Worm (Caenorhabditis elegans) whole organism, L3 larva: Measurements from ENCODE around the gene cdf-1.

ENCODE experiments used
- R02D3.7 ChIP-seq: fragments of 150-350 bp; optimal IDR thresholded peaks from 2 replicates; lab custom pipeline; 2014; ENCODE audit warnings: missing biosample characterization, missing genetic modification characterization
- ZK546.5 ChIP-seq: sonication (generic microtip); optimal IDR thresholded peaks from 2 replicates; lab custom pipeline; 2017; ENCODE audit warnings: missing biosample characterization, missing genetic modification characterization
- aly-2 ChIP-seq: fragments of 150-350 bp; optimal IDR thresholded peaks from 2 replicates; lab custom pipeline; 2014; ENCODE audit warnings: missing biosample characterization, missing genetic modification characterization
- ama-1 ChIP-seq: fragments of 150-350 bp; optimal IDR thresholded peaks from 2 replicates; lab custom pipeline; 2018
- ceh-16 ChIP-seq: sonication (generic microtip); optimal IDR thresholded peaks from 2 replicates; lab custom pipeline; 2017; ENCODE audit warnings: missing biosample characterization, missing genetic modification characterization
- ceh-82 ChIP-seq: fragments of 150-350 bp; optimal IDR thresholded peaks from 2 replicates; lab custom pipeline; 2014; ENCODE audit warnings: missing biosample characterization, missing genetic modification characterization
- ceh-9 ChIP-seq: sonication (generic microtip); optimal IDR thresholded peaks from 2 replicates; lab custom pipeline; 2018; ENCODE audit warnings: missing biosample characterization, missing genetic modification characterization
- daf-12 ChIP-seq: fragments of 150-350 bp; optimal IDR thresholded peaks from 2 replicates; lab custom pipeline; 2014; ENCODE audit warnings: missing biosample characterization, missing genetic modification reagents, missing genetic modification characterization
- egl-27 ChIP-seq: sonication (generic microtip); optimal IDR thresholded peaks from 4 replicates; lab custom pipeline; 2017; ENCODE audit warnings: missing biosample characterization, missing genetic modification reagents, missing genetic modification characterization
- egl-5 ChIP-seq: fragments of 150-350 bp; optimal IDR thresholded peaks from 2 replicates; lab custom pipeline; 2017; ENCODE audit warnings: missing biosample characterization, missing genetic modification reagents, missing genetic modification characterization, inconsistent platforms
- elt-1 ChIP-seq: fragments of 150-350 bp; optimal IDR thresholded peaks from 2 replicates; lab custom pipeline; 2014; ENCODE audit warnings: missing biosample characterization, missing genetic modification characterization
- elt-2 ChIP-seq: sonication (generic microtip); optimal IDR thresholded peaks from 2 replicates; lab custom pipeline; 2016; ENCODE audit warnings: missing genetic modification reagents, mild to moderate bottlenecking, missing genetic modification characterization, missing compliant biosample characterization
- eor-1 ChIP-seq, 2 experiments: fragments of 150-350 bp; optimal IDR thresholded peaks; 2 replicates each; lab custom pipeline; 2014 to 2018; ENCODE audit warnings: missing biosample characterization in 2 of 2, missing genetic modification characterization in 2 of 2
- fkh-10 ChIP-seq: sonication (generic microtip); optimal IDR thresholded peaks from 2 replicates; lab custom pipeline; 2017; ENCODE audit warnings: missing biosample characterization, missing genetic modification reagents, missing genetic modification characterization
- fkh-2 ChIP-seq: fragments of 150-350 bp; optimal IDR thresholded peaks from 2 replicates; lab custom pipeline; 2014; ENCODE audit warnings: missing biosample characterization, missing genetic modification reagents, missing genetic modification characterization
- hmg-11 ChIP-seq: sonication (generic microtip); optimal IDR thresholded peaks from 2 replicates; lab custom pipeline; 2016; ENCODE audit warnings: missing genetic modification characterization, missing compliant biosample characterization
- lin-39 ChIP-seq: fragments of 150-350 bp; optimal IDR thresholded peaks from 2 replicates; lab custom pipeline; 2018; ENCODE audit warnings: missing biosample characterization, missing genetic modification reagents, missing genetic modification characterization
- lsy-12 ChIP-seq: sonication (generic microtip); optimal IDR thresholded peaks from 2 replicates; lab custom pipeline; 2016; ENCODE audit warnings: mild to moderate bottlenecking, missing genetic modification characterization, missing compliant biosample characterization
- mdl-1 ChIP-seq: fragments of 150-350 bp; optimal IDR thresholded peaks from 2 replicates; lab custom pipeline; 2014; ENCODE audit warnings: missing biosample characterization, missing genetic modification characterization
- mml-1 ChIP-seq: fragments of 150-350 bp; sonication (generic microtip); optimal IDR thresholded peaks from 3 replicates; lab custom pipeline; 2014; ENCODE audit warnings: missing biosample characterization, missing genetic modification characterization
- nfya-1 ChIP-seq: sonication (generic microtip); optimal IDR thresholded peaks from 2 replicates; lab custom pipeline; 2017; ENCODE audit warnings: missing genetic modification characterization, mild to moderate bottlenecking, missing compliant biosample characterization, antibody characterized with exemption, moderate library complexity; ENCODE audit not compliant: insufficient read depth
- nhr-11 ChIP-seq: fragments of 150-350 bp; optimal IDR thresholded peaks from 2 replicates; lab custom pipeline; 2014; ENCODE audit warnings: missing biosample characterization, missing genetic modification characterization
- nhr-12 ChIP-seq: fragments of 150-350 bp; optimal IDR thresholded peaks from 2 replicates; lab custom pipeline; 2014; ENCODE audit warnings: missing biosample characterization, missing genetic modification characterization
- nhr-25 ChIP-seq: sonication (generic microtip); optimal IDR thresholded peaks from 2 replicates; lab custom pipeline; 2017; ENCODE audit warnings: missing biosample characterization, missing genetic modification characterization
- nhr-28 ChIP-seq: fragments of 150-350 bp; optimal IDR thresholded peaks from 2 replicates; lab custom pipeline; 2014; ENCODE audit warnings: missing biosample characterization, missing genetic modification characterization
- nhr-43 ChIP-seq: sonication (generic microtip); optimal IDR thresholded peaks from 2 replicates; lab custom pipeline; 2016; ENCODE audit warnings: mild to moderate bottlenecking, missing genetic modification characterization, missing compliant biosample characterization; ENCODE audit not compliant: poor library complexity, severe bottlenecking
- nhr-67 ChIP-seq: fragments of 150-350 bp; optimal IDR thresholded peaks from 2 replicates; lab custom pipeline; 2014; ENCODE audit warnings: missing biosample characterization, missing genetic modification characterization
- nhr-76 ChIP-seq: fragments of 150-350 bp; sonication (generic microtip); optimal IDR thresholded peaks from 5 replicates; lab custom pipeline; 2014; ENCODE audit warnings: missing biosample characterization, missing genetic modification characterization
- nhr-77 ChIP-seq: fragments of 150-350 bp; optimal IDR thresholded peaks from 2 replicates; lab custom pipeline; 2014; ENCODE audit warnings: missing biosample characterization, missing genetic modification characterization
- pha-4 ChIP-seq: fragments of 150-350 bp; optimal IDR thresholded peaks from 2 replicates; lab custom pipeline; 2014; ENCODE audit warnings: missing biosample characterization, missing genetic modification reagents, missing genetic modification characterization
- pqm-1 ChIP-seq: fragments of 150-350 bp; optimal IDR thresholded peaks from 2 replicates; lab custom pipeline; 2017; ENCODE audit warnings: missing biosample characterization, missing genetic modification characterization, inconsistent platforms
- skn-1 ChIP-seq: fragments of 150-350 bp; optimal IDR thresholded peaks from 2 replicates; lab custom pipeline; 2014; ENCODE audit warnings: missing biosample characterization, missing genetic modification characterization
- snpc-4 ChIP-seq: fragments of 150-350 bp; optimal IDR thresholded peaks from 2 replicates; lab custom pipeline; 2014; ENCODE audit warnings: missing biosample characterization, missing genetic modification characterization
- tbx-2 ChIP-seq: sonication (generic microtip); optimal IDR thresholded peaks from 2 replicates; lab custom pipeline; 2016; ENCODE audit warnings: mild to moderate bottlenecking, missing genetic modification characterization, missing compliant biosample characterization
- unc-39 ChIP-seq: sonication (generic microtip); optimal IDR thresholded peaks from 4 replicates; lab custom pipeline; 2017; ENCODE audit warnings: missing biosample characterization, missing genetic modification characterization
- unc-62 ChIP-seq: fragments of 150-350 bp; sonication (generic microtip); optimal IDR thresholded peaks from 4 replicates; lab custom pipeline; 2014; ENCODE audit warnings: missing biosample characterization, missing genetic modification reagents, missing genetic modification characterization
- ztf-11 ChIP-seq: fragments of 150-350 bp; optimal IDR thresholded peaks from 2 replicates; lab custom pipeline; 2014; ENCODE audit warnings: missing biosample characterization, missing genetic modification characterization
- ztf-4 ChIP-seq: fragments of 150-350 bp; optimal IDR thresholded peaks from 2 replicates; lab custom pipeline; 2014; ENCODE audit warnings: missing biosample characterization, missing genetic modification characterization

Gene cdf-1

DNA sequence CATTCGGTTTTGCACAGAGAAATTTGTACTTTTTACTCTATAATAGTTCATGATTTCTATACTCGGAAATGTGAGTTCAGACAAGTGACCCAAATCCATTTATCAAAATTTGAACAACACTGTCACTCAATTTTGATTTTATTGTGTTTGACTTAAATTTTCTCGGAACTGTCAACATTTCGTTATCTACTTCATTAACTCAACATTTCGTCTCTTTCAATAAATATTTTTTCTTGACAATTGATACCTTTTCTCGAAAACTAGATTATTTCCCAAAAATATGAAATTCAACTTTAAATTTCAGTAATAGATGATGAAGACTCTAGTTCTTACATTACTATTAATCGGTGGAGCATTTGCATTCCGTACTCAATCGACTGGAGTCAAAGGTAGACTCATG, 5.7 kb upstream of the cdf-1 start, which contains the start of gene ttr-36:
TSS of gene ttr-36 (plus strand) at position 301 of the 400 bp plus-strand sequence.
- TF ChIP-seq mml-1 (tag; lab: Kevin White, UChicago) (no peak), ceh-9 (tag; lab: Kevin White, UChicago) (no peak), nhr-12 (tag; lab: Kevin White, UChicago) (no peak), ceh-16 (tag; lab: Kevin White, UChicago) (no peak), mdl-1 (tag; lab: Kevin White, UChicago) (no peak), nhr-11 (tag; lab: Kevin White, UChicago) (no peak), lsy-12 (tag; lab: Kevin White, UChicago) (no peak), pqm-1 (tag; lab: Kevin White, UChicago) (no peak), R02D3.7 (no peak), nfya-1 (tag; lab: Kevin White, UChicago) (no peak), fkh-2 (no peak), nhr-28 (tag; lab: Kevin White, UChicago) (no peak), lin-39 (tag; lab: Kevin White, UChicago) (no peak), ztf-4 (tag; lab: Kevin White, UChicago) (no peak), egl-27 (no peak), nhr-76 (tag; lab: Kevin White, UChicago) (no peak), snpc-4 (tag; lab: Kevin White, UChicago) (no peak), ZK546.5 (no peak)

DNA sequence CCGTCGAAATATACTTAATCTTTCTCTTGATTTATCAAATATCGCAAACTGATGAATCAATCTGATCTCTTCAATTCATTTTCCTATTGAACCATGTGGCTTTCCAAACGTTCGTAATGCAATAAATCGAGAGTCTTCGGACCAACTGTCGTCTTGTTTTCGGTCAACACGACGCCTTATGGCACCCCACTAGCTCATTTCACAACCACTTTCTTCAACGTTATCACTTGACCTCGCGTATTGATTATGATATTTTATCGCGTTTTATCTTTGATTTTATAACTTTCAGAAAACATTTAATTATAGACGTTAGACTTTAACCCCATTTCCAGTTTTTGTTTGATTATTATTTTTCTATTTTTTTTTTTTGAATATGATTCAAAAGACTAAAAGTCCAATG, 4.9 kb upstream of the cdf-1 start:
- TF ChIP-seq egl-5 (tag; lab: Kevin White, UChicago) (peak; percentile 49), ceh-82 (tag; lab: Kevin White, UChicago) (no peak), pqm-1 (tag; lab: Kevin White, UChicago) (peak; percentile 27), nhr-28 (tag; lab: Kevin White, UChicago) (no peak), elt-1 (tag; lab: Kevin White, UChicago) (no peak), elt-2 (tag; lab: Kevin White, UChicago) (peak; percentile 59), ama-1 (lab: Kevin White, UChicago) (no peak), nhr-77 (no peak), hmg-11 (tag; lab: Kevin White, UChicago) (no peak), unc-39 (tag; lab: Kevin White, UChicago) (no peak)

DNA sequence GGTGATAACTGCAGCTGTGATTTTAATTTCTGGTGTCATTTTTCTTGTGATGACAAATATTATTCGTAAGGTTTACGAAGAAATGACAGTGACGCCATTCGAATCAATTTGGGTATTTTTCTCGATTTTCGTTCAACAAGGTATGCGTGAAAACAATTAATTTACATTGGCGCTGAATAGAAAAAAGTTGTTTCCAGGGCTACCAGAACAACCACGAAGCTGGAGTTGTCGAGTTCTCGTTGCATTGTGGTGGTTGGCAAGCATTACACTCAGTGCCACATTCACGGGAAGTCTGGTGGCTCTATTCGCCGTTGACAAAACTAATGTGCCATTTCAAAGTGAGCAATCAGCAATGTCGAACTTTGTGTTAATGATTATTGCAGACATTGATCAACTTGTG, 2.8 kb upstream of the cdf-1 start:
- TF ChIP-seq nhr-25, result no peak
- TF ChIP-seq egl-5 (tag; lab: Kevin White, UChicago), result peak; percentile 29

DNA sequence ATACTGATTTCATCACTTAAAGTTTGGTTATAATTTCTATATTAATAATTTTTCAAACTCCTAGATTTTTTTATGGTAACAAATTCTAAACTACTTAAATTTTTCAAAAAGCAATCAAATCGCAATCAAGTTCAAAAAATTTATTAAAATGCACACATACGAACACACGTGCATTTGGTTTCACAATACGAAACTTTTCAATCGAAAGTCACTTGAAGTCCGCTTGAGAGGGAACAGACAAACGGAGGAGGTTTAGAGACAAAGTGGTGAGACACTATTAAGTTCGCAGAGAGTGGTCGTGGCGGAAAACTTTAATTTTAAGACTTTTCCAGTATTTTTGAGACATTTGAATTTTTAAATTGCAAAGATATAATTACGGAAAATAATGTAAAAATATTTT, 719 bp upstream of the cdf-1 start, which contains the start of gene glr-8:
TSS of gene glr-8 (plus strand) at position 319 of the 400 bp plus-strand sequence.
- TF ChIP-seq skn-1 (no peak), nhr-12 (tag; lab: Kevin White, UChicago) (no peak), elt-1 (tag; lab: Kevin White, UChicago) (no peak), ztf-11 (no peak), nhr-43 (tag; lab: Kevin White, UChicago) (no peak), egl-27 (no peak), unc-39 (tag; lab: Kevin White, UChicago) (no peak), snpc-4 (tag; lab: Kevin White, UChicago) (no peak), pha-4 (tag; lab: Kevin White, UChicago) (no peak), tbx-2 (no peak), fkh-10 (GFP tag; lab: Kevin White, UChicago) (no peak)

DNA sequence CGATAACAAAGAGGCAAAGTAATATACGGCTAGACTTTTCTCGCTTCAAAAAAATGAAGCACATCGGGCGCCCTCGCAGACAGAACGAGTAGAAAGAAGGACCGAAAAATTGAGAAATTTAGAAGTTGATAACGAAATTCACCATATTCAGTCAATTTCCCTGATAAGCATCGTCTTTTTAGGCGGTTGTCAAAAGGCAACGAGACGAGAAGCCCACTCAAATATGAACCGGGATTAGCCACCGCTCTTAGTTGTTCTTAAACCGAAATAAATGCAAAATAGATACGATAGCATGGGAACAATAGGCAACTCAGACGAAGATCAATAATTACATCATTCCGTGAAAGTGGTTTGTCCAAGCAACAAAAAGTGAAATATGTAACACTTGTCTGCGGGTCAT, 1.8 kb downstream of the cdf-1 start:
- TF ChIP-seq pqm-1 (tag; lab: Kevin White, UChicago) (peak; percentile 4), elt-2 (tag; lab: Kevin White, UChicago) (peak; percentile 64), egl-27 (no peak)
- TF ChIP-seq, all 47 proteins: peak for 2

DNA sequence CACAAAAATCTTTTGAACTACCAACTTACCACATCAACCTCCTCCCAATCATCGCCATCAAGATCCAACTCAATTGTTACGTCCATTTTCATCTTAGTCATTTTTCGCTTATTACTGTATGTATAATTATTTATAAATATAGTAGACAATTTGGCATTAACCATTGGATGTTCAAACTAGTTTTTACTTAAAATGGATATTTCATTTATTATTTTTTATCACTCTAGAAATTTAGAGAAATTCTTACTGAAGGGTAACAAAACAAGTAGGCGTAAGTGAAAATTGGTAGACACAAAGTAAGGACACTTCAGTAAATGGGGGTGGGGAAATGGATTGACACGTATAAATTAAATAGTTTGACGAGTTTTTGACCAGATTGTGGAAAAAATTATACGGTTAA, 5.2 kb downstream of the cdf-1 start, which contains the start of gene actl-1:
TSS of gene actl-1 (minus strand) at position 101 of the 400 bp plus-strand sequence.
- TF ChIP-seq nhr-11 (tag; lab: Kevin White, UChicago), result no peak
- TF ChIP-seq nhr-67, result no peak
- TF ChIP-seq ceh-9 (tag; lab: Kevin White, UChicago), result no peak
- TF ChIP-seq nhr-25, result no peak
- TF ChIP-seq ceh-16 (tag; lab: Kevin White, UChicago), result no peak
- no peak for TF ChIP-seq lin-39 (tag; lab: Kevin White, UChicago)
- TF ChIP-seq egl-27, result no peak
- no peak for TF ChIP-seq nhr-28 (tag; lab: Kevin White, UChicago)
- no peak for TF ChIP-seq eor-1 (tag; optimal IDR thresholded peaks at IDR 0.05; lab: Kevin White, UChicago)
- TF ChIP-seq skn-1, result no peak
- TF ChIP-seq aly-2 (tag; lab: Kevin White, UChicago), result no peak
- no peak for TF ChIP-seq egl-5 (tag; lab: Kevin White, UChicago)
- no peak for TF ChIP-seq nhr-43 (tag; lab: Kevin White, UChicago)
- TF ChIP-seq daf-12 (tag; lab: Kevin White, UChicago), result no peak
- TF ChIP-seq snpc-4 (tag; lab: Kevin White, UChicago), result no peak
- no peak for TF ChIP-seq unc-62 (GFP tag; lab: Kevin White, UChicago)
- no peak for TF ChIP-seq elt-2 (tag; lab: Kevin White, UChicago)
- TF ChIP-seq, all 47 proteins: peak for 0
